Worm (Caenorhabditis elegans) whole organism, young adult: ENCODE results near the gene F53C3.11.

Experiments used
- B0019.2 ChIP-seq: fragments of 200-800 bp; sonication (Bioruptor generic); conservative IDR thresholded peaks from 2 replicates; pipeline ENCODE4 v1.3.6; 2022; ENCODE audit warnings: missing genetic modification reagents, missing genetic modification characterization, missing compliant biosample characterization
- B0261.1 ChIP-seq: sonication (generic microtip); optimal IDR thresholded peaks from 2 replicates; lab custom pipeline; 2016; ENCODE audit warnings: mild to moderate bottlenecking, missing genetic modification characterization, moderate library complexity, missing compliant biosample characterization
- C17E4.6 ChIP-seq: fragments of 200-800 bp; sonication (Bioruptor generic); IDR thresholded peaks from 2 replicates; pipeline ENCODE4 v1.3.6; 2022; ENCODE audit warnings: missing genetic modification reagents, missing genetic modification characterization, missing compliant biosample characterization
- F37B4.10 ChIP-seq: fragments of 200-800 bp; sonication (Bioruptor generic); IDR thresholded peaks from 2 replicates; pipeline ENCODE4 v1.3.6; 2022; ENCODE audit warnings: missing genetic modification characterization, missing compliant biosample characterization
- F52B5.7 ChIP-seq: sonication (generic microtip); optimal IDR thresholded peaks from 2 replicates; lab custom pipeline; 2016; ENCODE audit warnings: mild to moderate bottlenecking, missing genetic modification characterization, missing compliant biosample characterization
- F57A8.1 ChIP-seq: fragments of 200-800 bp; sonication (Bioruptor generic); optimal IDR thresholded peaks from 2 replicates; lab custom pipeline; 2018; ENCODE audit warnings: mild to moderate bottlenecking, missing genetic modification characterization, moderate library complexity, missing compliant biosample characterization
- K11D2.4 ChIP-seq: fragments of 200-800 bp; sonication (Bioruptor generic); IDR thresholded peaks from 2 replicates; pipeline ENCODE4 v1.3.6; 2022; ENCODE audit warnings: missing genetic modification reagents, missing genetic modification characterization, missing compliant biosample characterization
- Y67H2A.10 ChIP-seq: fragments of 200-800 bp; sonication (Bioruptor generic); conservative IDR thresholded peaks from 2 replicates; pipeline ENCODE4 v1.3.6; 2022; ENCODE audit warnings: missing genetic modification reagents, missing genetic modification characterization, missing compliant biosample characterization
- akir-1 ChIP-seq: fragments of 200-800 bp; sonication (Bioruptor generic); optimal IDR thresholded peaks from 2 replicates; lab custom pipeline; 2018; ENCODE audit warnings: mild to moderate bottlenecking, missing genetic modification characterization, moderate library complexity, missing compliant biosample characterization
- aptf-3 ChIP-seq: fragments of 200-800 bp; sonication (Bioruptor generic); IDR thresholded peaks from 2 replicates; pipeline ENCODE4 v1.3.6; 2022; ENCODE audit warnings: missing genetic modification characterization, missing compliant biosample characterization
- attf-3 ChIP-seq: fragments of 200-800 bp; sonication (Bioruptor generic); conservative IDR thresholded peaks from 2 replicates; pipeline ENCODE4 v1.3.6; 2022; ENCODE audit warnings: missing genetic modification reagents, missing genetic modification characterization, missing compliant biosample characterization
- ccch-3 ChIP-seq: fragments of 200-800 bp; sonication (Bioruptor generic); optimal IDR thresholded peaks from 2 replicates; lab custom pipeline; 2018; ENCODE audit warnings: mild to moderate bottlenecking, missing genetic modification characterization, missing compliant biosample characterization
- cebp-2 ChIP-seq: fragments of 200-800 bp; sonication (Bioruptor generic); IDR thresholded peaks from 2 replicates; pipeline ENCODE4 v1.3.6; 2022; ENCODE audit warnings: missing genetic modification characterization, missing compliant biosample characterization
- ceh-27 ChIP-seq: fragments of 200-800 bp; sonication (Bioruptor generic); optimal IDR thresholded peaks from 2 replicates; lab custom pipeline; 2018; ENCODE audit warnings: mild to moderate bottlenecking, missing genetic modification characterization, moderate library complexity, missing compliant biosample characterization
- ceh-40 ChIP-seq: fragments of 200-800 bp; sonication (Bioruptor generic); IDR thresholded peaks from 2 replicates; pipeline ENCODE4 v1.3.6; 2022; ENCODE audit warnings: missing genetic modification characterization, missing compliant biosample characterization
- ceh-58 ChIP-seq: fragments of 200-800 bp; sonication (Bioruptor generic); IDR thresholded peaks from 2 replicates; pipeline ENCODE4 v1.3.6; 2022; ENCODE audit warnings: missing genetic modification characterization, missing compliant biosample characterization
- ceh-79 ChIP-seq: sonication (generic microtip); optimal IDR thresholded peaks from 2 replicates; lab custom pipeline; 2017; ENCODE audit warnings: mild to moderate bottlenecking, missing genetic modification characterization, missing compliant biosample characterization
- ceh-91 ChIP-seq: fragments of 200-800 bp; sonication (Bioruptor generic); IDR thresholded peaks from 2 replicates; pipeline ENCODE4 v1.3.6; 2022; ENCODE audit warnings: missing genetic modification reagents, missing genetic modification characterization, missing compliant biosample characterization
- dpff-1 ChIP-seq: sonication (generic microtip); optimal IDR thresholded peaks from 2 replicates; lab custom pipeline; 2017; ENCODE audit warnings: mild to moderate bottlenecking, missing genetic modification characterization, missing compliant biosample characterization
- egl-18 ChIP-seq: fragments of 200-800 bp; sonication (Bioruptor generic); IDR thresholded peaks from 2 replicates; pipeline ENCODE4 v1.3.6; 2022; ENCODE audit warnings: missing genetic modification reagents, missing genetic modification characterization, missing compliant biosample characterization
- fkh-3 ChIP-seq: sonication (generic microtip); optimal IDR thresholded peaks from 2 replicates; lab custom pipeline; 2016; ENCODE audit warnings: mild to moderate bottlenecking, missing genetic modification characterization, missing compliant biosample characterization
- him-1 ChIP-seq: sonication (generic microtip); optimal IDR thresholded peaks from 2 replicates; lab custom pipeline; 2016; ENCODE audit warnings: missing genotype, missing genetic modification reagents, missing genetic modification characterization, missing compliant biosample characterization
- lag-1 ChIP-seq: fragments of 200-800 bp; sonication (Bioruptor generic); IDR thresholded peaks from 2 replicates; pipeline ENCODE4 v1.3.6; 2022; ENCODE audit warnings: missing genetic modification reagents, missing genetic modification characterization, missing compliant biosample characterization
- lin-26 ChIP-seq: fragments of 200-800 bp; sonication (Bioruptor generic); IDR thresholded peaks from 2 replicates; pipeline ENCODE4 v1.3.6; 2022; ENCODE audit warnings: missing genetic modification reagents, missing genetic modification characterization, missing compliant biosample characterization
- lin-54 ChIP-seq: fragments of 200-800 bp; sonication (Bioruptor generic); optimal IDR thresholded peaks from 2 replicates; lab custom pipeline; 2018; ENCODE audit warnings: mild to moderate bottlenecking, missing genetic modification characterization, missing compliant biosample characterization
- madf-6 ChIP-seq: fragments of 200-800 bp; sonication (Bioruptor generic); IDR thresholded peaks from 2 replicates; pipeline ENCODE4 v1.3.6; 2022; ENCODE audit warnings: missing genetic modification reagents, missing genetic modification characterization, missing compliant biosample characterization
- nfya-2 ChIP-seq: fragments of 200-800 bp; sonication (Bioruptor generic); IDR thresholded peaks from 2 replicates; pipeline ENCODE4 v1.3.6; 2022; ENCODE audit warnings: missing genetic modification reagents, missing genetic modification characterization, missing compliant biosample characterization
- nhr-27 ChIP-seq: fragments of 200-800 bp; sonication (Bioruptor generic); optimal IDR thresholded peaks from 2 replicates; lab custom pipeline; 2018; ENCODE audit warnings: mild to moderate bottlenecking, missing genetic modification characterization, moderate library complexity, missing compliant biosample characterization
- pha-4 ChIP-seq: fragments of 150-350 bp; sonication (generic microtip); optimal IDR thresholded peaks from 2 replicates; lab custom pipeline; 2014; ENCODE audit warnings: missing biosample characterization, missing genetic modification reagents, missing genetic modification characterization
- rcor-1 ChIP-seq: fragments of 200-800 bp; sonication (Bioruptor generic); IDR thresholded peaks from 2 replicates; pipeline ENCODE4 v1.3.6; 2022; ENCODE audit warnings: missing genetic modification reagents, missing genetic modification characterization, missing compliant biosample characterization
- snpc-4 ChIP-seq, 5 experiments: fragments of 150-350 bp in 1 of 5; sonication (generic microtip) in 4 of 5; optimal IDR thresholded peaks; 2 replicates each; lab custom pipeline; 2014 to 2018; ENCODE audit warnings: missing genetic modification characterization in 5 of 5, missing biosample characterization in 3 of 5, antibody characterized with exemption in 2 of 5, mild to moderate bottlenecking in 2 of 5, missing compliant biosample characterization in 2 of 5, missing genotype in 2 of 5, moderate library complexity in 2 of 5, missing genetic modification reagents in 1 of 5
- ztf-22 ChIP-seq: fragments of 200-800 bp; sonication (Bioruptor generic); optimal IDR thresholded peaks from 2 replicates; lab custom pipeline; 2018; ENCODE audit warnings: mild to moderate bottlenecking, missing genetic modification characterization, moderate library complexity, missing compliant biosample characterization
- ztf-25 ChIP-seq: fragments of 200-800 bp; sonication (Bioruptor generic); IDR thresholded peaks from 2 replicates; pipeline ENCODE4 v1.3.6; 2022; ENCODE audit warnings: missing genetic modification reagents, missing genetic modification characterization, missing compliant biosample characterization
- ztf-26 ChIP-seq: sonication (generic microtip); optimal IDR thresholded peaks from 2 replicates; lab custom pipeline; 2017; ENCODE audit warnings: missing genetic modification characterization, missing compliant biosample characterization
- ztf-6 ChIP-seq: fragments of 200-800 bp; sonication (Bioruptor generic); IDR thresholded peaks from 2 replicates; pipeline ENCODE4 v1.3.6; 2022; ENCODE audit warnings: missing genetic modification reagents, missing genetic modification characterization, missing compliant biosample characterization

F53C3.11 gene

ce11 chrII:3877127-3877526 lies 29.4 kb downstream of the F53C3.11 start, which contains the start of gene nep-3:
TSS of gene nep-3 (minus strand) at chrII:3877227.
- TF ChIP-seq F37B4.10 (GFP tag; lab: Robert Waterston, UW) (no peak), lin-54 (GFP tag; lab: Kevin White, UChicago) (no peak), B0261.1 (tag; lab: Kevin White, UChicago) (no peak), K11D2.4 (no peak), akir-1 (GFP tag; lab: Kevin White, UChicago) (no peak), ceh-40 (GFP tag; lab: Robert Waterston, UW) (no peak), aptf-3 (GFP tag; lab: Robert Waterston, UW) (no peak), ceh-91 (GFP tag; lab: Robert Waterston, UW) (no peak), lin-26 (no peak), ceh-27 (GFP tag; lab: Kevin White, UChicago) (no peak), ztf-22 (GFP tag; lab: Kevin White, UChicago) (no peak), madf-6 (GFP tag; lab: Robert Waterston, UW) (no peak), him-1 (tag; lab: Kevin White, UChicago) (no peak), attf-3 (GFP tag; lab: Robert Waterston, UW) (no peak), ztf-6 (GFP tag; lab: Robert Waterston, UW) (no peak), ceh-79 (no peak), Y67H2A.10 (GFP tag; lab: Robert Waterston, UW) (no peak), ztf-26 (tag; lab: Kevin White, UChicago) (no peak), F52B5.7 (tag; lab: Kevin White, UChicago) (no peak), ccch-3 (no peak)
- TF ChIP-seq, all 124 proteins: peak for 0

- TF ChIP-seq him-1 (tag; lab: Kevin White, UChicago) (no peak), F52B5.7 (tag; lab: Kevin White, UChicago) (no peak), nfya-2 (GFP tag; lab: Robert Waterston, UW) (no peak), F57A8.1 (GFP tag; lab: Kevin White, UChicago) (no peak), lag-1 (GFP tag; lab: Robert Waterston, UW) (no peak), ztf-25 (GFP tag; lab: Robert Waterston, UW) (no peak), C17E4.6 (GFP tag; lab: Robert Waterston, UW) (no peak), cebp-2 (GFP tag; lab: Robert Waterston, UW) (no peak), nhr-27 (tag; lab: Kevin White, UChicago) (no peak), snpc-4 (GFP tag; optimal IDR thresholded peaks at IDR 0.05; lab: Kevin White, UChicago) (no peak), snpc-4 (tag; optimal IDR thresholded peaks at IDR 0.05; lab: Kevin White, UChicago) (no peak), B0019.2 (GFP tag; lab: Robert Waterston, UW) (no peak), fkh-3 (tag; lab: Kevin White, UChicago) (no peak), dpff-1 (tag; lab: Kevin White, UChicago) (no peak), rcor-1 (GFP tag; lab: Robert Waterston, UW) (no peak), egl-18 (no peak)
Measured at ce11 chrII:3869601-3870000, 36.9 kb downstream of the F53C3.11 start, which contains the start of gene oac-10. TSS of gene oac-10 (plus strand) at chrII:3869901.

ce11 chrII:3864652-3865051 lies 41.9 kb downstream of the F53C3.11 start, which contains the start of gene nhr-261:
TSS of gene nhr-261 (minus strand) at chrII:3864752.
- no peak for TF ChIP-seq ceh-58 (GFP tag; lab: Robert Waterston, UW)
- TF ChIP-seq pha-4, result no peak
